Fruit fly (Drosophila melanogaster) whole organism, embryonic: Measurements from ENCODE around the gene CG31639.
A peak's percentile ranks its signal among the peaks of the same experiment; 100 is the strongest.

Experiments used
- Antp ChIP-seq: fragments of 200-800 bp; sonication (Bioruptor generic); optimal IDR thresholded peaks from 3 replicates; lab custom pipeline; 2016; ENCODE audit warnings: missing biosample characterization, missing genetic modification characterization
- Awh ChIP-seq: fragments of 200-800 bp; sonication (Bioruptor generic); IDR thresholded peaks from 2 replicates; pipeline ENCODE4, ENCODE4 v1.3.6; 2022; ENCODE audit warnings: missing biosample characterization, missing genetic modification characterization
- CG11504 ChIP-seq: fragments of 200-800 bp; sonication (Bioruptor generic); optimal IDR thresholded peaks from 3 replicates; lab custom pipeline; 2019; ENCODE audit warnings: missing biosample characterization, mild to moderate bottlenecking, missing genetic modification characterization, moderate library complexity
- CG12769 ChIP-seq: fragments of 200-800 bp; sonication (Bioruptor generic); optimal IDR thresholded peaks from 2 replicates; lab custom pipeline; 2019; ENCODE audit warnings: missing biosample characterization, mild to moderate bottlenecking, missing genetic modification characterization, moderate library complexity
- CG17186 ChIP-seq: fragments of 200-800 bp; sonication (Bioruptor generic); optimal IDR thresholded peaks from 3 replicates; lab custom pipeline; 2017; ENCODE audit warnings: missing biosample characterization, missing genetic modification reagents, missing genetic modification characterization
- CG2678 ChIP-seq: fragments of 200-800 bp; sonication (Bioruptor generic); optimal IDR thresholded peaks from 3 replicates; lab custom pipeline; 2019; ENCODE audit warnings: missing biosample characterization, mild to moderate bottlenecking, missing genetic modification characterization, moderate library complexity
- CG2712 ChIP-seq: fragments of 200-800 bp; optimal IDR thresholded peaks from 3 replicates; lab custom pipeline; 2019; ENCODE audit warnings: missing biosample characterization, mild to moderate bottlenecking, missing genetic modification characterization, moderate library complexity
- CG2875 ChIP-seq: fragments of 200-800 bp; sonication (Bioruptor generic); optimal IDR thresholded peaks from 2 replicates; lab custom pipeline; 2017; ENCODE audit warnings: missing biosample characterization, mild to moderate bottlenecking, missing genetic modification characterization, missing genetic modification reagents
- CG3163 ChIP-seq: fragments of 200-800 bp; sonication (Bioruptor generic); optimal IDR thresholded peaks from 3 replicates; lab custom pipeline; 2016; ENCODE audit warnings: missing biosample characterization, missing genetic modification characterization
- CG4424 ChIP-seq: fragments of 200-800 bp; sonication (Bioruptor generic); optimal IDR thresholded peaks from 3 replicates; lab custom pipeline; 2016; ENCODE audit warnings: missing biosample characterization, missing genetic modification characterization
- CG6813 ChIP-seq: fragments of 200-800 bp; sonication (Bioruptor generic); optimal IDR thresholded peaks from 2 replicates; lab custom pipeline; 2017; ENCODE audit warnings: missing biosample characterization, missing genetic modification characterization, mild to moderate bottlenecking, moderate library complexity, missing genetic modification reagents
- CG7357 ChIP-seq: fragments of 200-800 bp; sonication (Bioruptor generic); IDR thresholded peaks from 3 replicates; pipeline ENCODE4 v1.3.6; 2022; ENCODE audit warnings: missing biosample characterization, missing genetic modification characterization
- CG7839 ChIP-seq: fragments of 200-800 bp; sonication (Bioruptor generic); optimal IDR thresholded peaks from 3 replicates; lab custom pipeline; 2018; ENCODE audit warnings: missing biosample characterization, mild to moderate bottlenecking, missing genetic modification characterization, moderate library complexity
- CG8388 ChIP-seq: fragments of 200-800 bp; sonication (Bioruptor generic); optimal IDR thresholded peaks from 2 replicates; lab custom pipeline; 2019; ENCODE audit warnings: missing biosample characterization, mild to moderate bottlenecking, missing genetic modification characterization, moderate library complexity
- CHES-1-like ChIP-seq: fragments of 200-800 bp; sonication (Bioruptor generic); optimal IDR thresholded peaks from 2 replicates; lab custom pipeline; 2016; ENCODE audit warnings: missing biosample characterization, missing genetic modification characterization
- Dbx ChIP-seq: fragments of 200-800 bp; sonication (Bioruptor generic); IDR thresholded peaks from 3 replicates; pipeline ENCODE4 v1.3.6; 2022; ENCODE audit warnings: missing biosample characterization, missing genetic modification characterization
- Drgx ChIP-seq: fragments of 200-800 bp; sonication (Bioruptor generic); IDR thresholded peaks from 2 replicates; pipeline ENCODE4 v1.3.6; 2022; ENCODE audit warnings: missing biosample characterization, missing genetic modification characterization
- Ets65A ChIP-seq: fragments of 200-800 bp; sonication (Bioruptor generic); peaks from one replicate; lab custom pipeline; 2016; ENCODE audit warnings: missing biosample characterization, missing genetic modification characterization
- H2.0 ChIP-seq: fragments of 200-800 bp; sonication (Bioruptor generic); IDR thresholded peaks from 2 replicates; pipeline ENCODE4 v1.3.6; 2022; ENCODE audit warnings: missing biosample characterization, missing genetic modification characterization
- Hmx ChIP-seq: fragments of 200-800 bp; sonication (Bioruptor generic); optimal IDR thresholded peaks from 2 replicates; lab custom pipeline; 2016; ENCODE audit warnings: missing biosample characterization, missing genetic modification characterization
- Hr78 ChIP-seq, 2 experiments: fragments of 200-800 bp in 1 of 2; fragments of >200 bp in 1 of 2; sonication (Bioruptor generic) in 1 of 2; optimal IDR thresholded peaks; 2 replicates each; lab custom pipeline; 2017 to 2019; ENCODE audit warnings: missing biosample characterization in 2 of 2, missing genetic modification characterization in 2 of 2, mild to moderate bottlenecking in 1 of 2, moderate library complexity in 1 of 2
- Med ChIP-seq: fragments of 200-800 bp; sonication (Bioruptor generic); peaks from one replicate; lab custom pipeline; 2016; ENCODE audit warnings: missing biosample characterization, missing genetic modification characterization, mild to moderate bottlenecking, inconsistent platforms, moderate library complexity
- Rfx ChIP-seq: fragments of 200-800 bp; sonication (Bioruptor generic); IDR thresholded peaks from 2 replicates; pipeline ENCODE4 v1.3.6; 2022; ENCODE audit warnings: missing biosample characterization, missing genetic modification characterization
- Sox102F ChIP-seq: fragments of 200-800 bp; sonication (Bioruptor generic); optimal IDR thresholded peaks from 2 replicates; lab custom pipeline; 2018; ENCODE audit warnings: missing biosample characterization, mild to moderate bottlenecking, missing genetic modification characterization, moderate library complexity
- abd-A ChIP-seq: fragments of 200-800 bp; sonication (Bioruptor generic); optimal IDR thresholded peaks from 3 replicates; lab custom pipeline; 2019; ENCODE audit warnings: missing biosample characterization, mild to moderate bottlenecking, missing genetic modification characterization, moderate library complexity
- bsh ChIP-seq, 2 experiments: fragments of 200-800 bp; sonication (Bioruptor generic); optimal IDR thresholded peaks; 2 replicates each; lab custom pipeline; 2017 to 2018; ENCODE audit warnings: mild to moderate bottlenecking in 2 of 2, missing biosample characterization in 2 of 2, missing genetic modification characterization in 2 of 2, moderate library complexity in 1 of 2
- chn ChIP-seq: fragments of 200-800 bp; sonication (Bioruptor generic); optimal IDR thresholded peaks from 2 replicates; lab custom pipeline; 2016; ENCODE audit warnings: missing biosample characterization, missing genetic modification characterization
- dmrt99B ChIP-seq: fragments of 200-800 bp; sonication (Bioruptor generic); optimal IDR thresholded peaks from 2 replicates; lab custom pipeline; 2018; ENCODE audit warnings: missing biosample characterization, mild to moderate bottlenecking, missing genetic modification characterization, moderate library complexity
- eyg ChIP-seq: fragments of 200-800 bp; sonication (Bioruptor generic); optimal IDR thresholded peaks from 3 replicates; lab custom pipeline; 2016; ENCODE audit warnings: missing biosample characterization, missing genetic modification characterization
- gem ChIP-seq: fragments of 200-800 bp; sonication (Bioruptor generic); optimal IDR thresholded peaks from 2 replicates; lab custom pipeline; 2019; ENCODE audit warnings: missing biosample characterization, mild to moderate bottlenecking, missing genetic modification characterization, moderate library complexity
- grau ChIP-seq: fragments of 200-800 bp; optimal IDR thresholded peaks from 3 replicates; lab custom pipeline; 2019; ENCODE audit warnings: missing biosample characterization, mild to moderate bottlenecking, missing genetic modification characterization, moderate library complexity
- gsb-n ChIP-seq: fragments of 200-800 bp; sonication (Bioruptor generic); optimal IDR thresholded peaks from 3 replicates; lab custom pipeline; 2018; ENCODE audit warnings: missing biosample characterization, mild to moderate bottlenecking, missing genetic modification characterization
- lmd ChIP-seq: fragments of 200-800 bp; sonication (Bioruptor generic); IDR thresholded peaks from 2 replicates; pipeline ENCODE4 v1.3.6; 2022; ENCODE audit warnings: missing biosample characterization, missing genetic modification characterization
- nom ChIP-seq: fragments of 200-800 bp; sonication (Bioruptor generic); optimal IDR thresholded peaks from 2 replicates; lab custom pipeline; 2017; ENCODE audit warnings: missing biosample characterization, missing genetic modification characterization, mild to moderate bottlenecking, moderate library complexity, missing genetic modification reagents
- oc ChIP-seq: fragments of 200-800 bp; sonication (Bioruptor generic); optimal IDR thresholded peaks from 2 replicates; lab custom pipeline; 2018; ENCODE audit warnings: missing biosample characterization, mild to moderate bottlenecking, missing genetic modification characterization, moderate library complexity
- ro ChIP-seq: fragments of 200-800 bp; sonication (Bioruptor generic); IDR thresholded peaks from 2 replicates; pipeline ENCODE4 v1.3.6; 2022; ENCODE audit warnings: missing biosample characterization, missing genetic modification characterization
- row ChIP-seq: fragments of 200-800 bp; sonication (Bioruptor generic); IDR thresholded peaks from 3 replicates; pipeline ENCODE4 v1.3.6; 2022; ENCODE audit warnings: missing biosample characterization, missing genetic modification characterization
- sc ChIP-seq, 3 experiments: fragments of >200 bp in 2 of 3; fragments of 200-800 bp in 1 of 3; sonication (Bioruptor generic) in 1 of 3; optimal IDR thresholded peaks; 2 replicates in 2 of 3; 3 replicates in 1 of 3; lab custom pipeline; 2017; ENCODE audit warnings: mild to moderate bottlenecking in 1 of 3, missing biosample characterization in 1 of 3, missing genetic modification characterization in 1 of 3, missing genetic modification reagents in 1 of 3
- sd ChIP-seq: fragments of 200-800 bp; sonication (Bioruptor generic); optimal IDR thresholded peaks from 3 replicates; lab custom pipeline; 2018; ENCODE audit warnings: missing biosample characterization, mild to moderate bottlenecking, missing genetic modification characterization, moderate library complexity
- sens ChIP-seq: fragments of 200-800 bp; sonication (Bioruptor generic); peaks from one replicate; lab custom pipeline; 2016; ENCODE audit warnings: missing biosample characterization, missing genetic modification characterization
- shn ChIP-seq: fragments of 200-800 bp; sonication (Bioruptor generic); optimal IDR thresholded peaks from 3 replicates; lab custom pipeline; 2016; ENCODE audit warnings: missing biosample characterization, missing genetic modification characterization
- sqz ChIP-seq: fragments of 200-800 bp; sonication (Bioruptor generic); optimal IDR thresholded peaks from 3 replicates; lab custom pipeline; 2018; ENCODE audit warnings: missing biosample characterization, mild to moderate bottlenecking, missing genetic modification characterization
- unpg ChIP-seq: fragments of 200-800 bp; sonication (Bioruptor generic); optimal IDR thresholded peaks from 3 replicates; lab custom pipeline; 2018; ENCODE audit warnings: missing biosample characterization, mild to moderate bottlenecking, missing genetic modification characterization, moderate library complexity
- vvl ChIP-seq: fragments of 200-800 bp; sonication (Bioruptor generic); IDR thresholded peaks from 2 replicates; pipeline ENCODE4 v1.3.6; 2022; ENCODE audit warnings: missing biosample characterization, missing genetic modification characterization
- zen ChIP-seq: fragments of 200-800 bp; sonication (Bioruptor generic); optimal IDR thresholded peaks from 3 replicates; lab custom pipeline; 2018; ENCODE audit warnings: missing biosample characterization, mild to moderate bottlenecking, missing genetic modification characterization, moderate library complexity
- zfh1 ChIP-seq: fragments of 200-800 bp; sonication (Bioruptor generic); IDR thresholded peaks from 3 replicates; pipeline ENCODE4 v1.3.6; 2022; ENCODE audit warnings: missing biosample characterization, missing genetic modification characterization

CG31639 gene

dm6 chr2L:6199544-6199943 is 44.6 kb upstream of the CG31639 start:
- TF ChIP-seq ro (0 out of 2 replicates have a peak, but pooled peaks have one; percentile 13), Rfx (GFP tag; lab: Robert Waterston, UW) (no peak), CG2875 (GFP tag; lab: Kevin White, UChicago) (no peak)

DNA sequence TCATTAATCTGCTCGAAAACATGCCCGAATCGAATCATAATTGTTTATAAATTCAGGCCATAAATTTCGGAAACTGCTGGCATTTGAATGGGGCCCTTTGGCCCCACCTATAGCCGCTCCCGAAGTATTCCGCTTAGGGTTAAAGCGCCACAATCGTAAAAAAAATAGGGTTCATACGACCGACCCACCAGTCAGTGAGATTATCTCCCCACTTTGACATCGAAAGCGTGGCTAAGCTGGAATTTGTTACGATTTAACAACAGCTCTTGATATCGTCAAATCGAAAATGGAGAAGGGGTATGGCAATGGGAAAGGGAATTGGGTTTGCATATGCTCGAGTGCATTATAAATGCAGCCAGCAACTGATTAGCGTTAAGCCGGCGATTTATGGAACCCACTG is 43.9 kb upstream of the CG31639 start:
- TF ChIP-seq gsb-n (tag; lab: Kevin White, UChicago) (peak; percentile 52), Hmx (GFP tag; lab: Kevin White, UChicago) (no peak), CG7357 (GFP tag; lab: Robert Waterston, UW) (no peak), Hr78 (GFP tag; optimal IDR thresholded peaks at IDR 0.05; lab: Kevin White, UChicago) (peak in 1 of 2 experiments; percentile 91), sd (peak; percentile 62), sqz (GFP tag; lab: Kevin White, UChicago) (peak; percentile 30), Awh (0 out of 2 replicates have a peak, but pooled peaks have one; percentile 18), sc (optimal IDR thresholded peaks at IDR 0.05; lab: Kevin White, UChicago) (no peak), sc (GFP tag; optimal IDR thresholded peaks at IDR 0.05; lab: Kevin White, UChicago) (no peak), vvl (GFP tag; lab: Robert Waterston, UW) (peak; percentile 55; the same call in 1 of the 2 replicates), oc (peak; percentile 97), CG3163 (GFP tag; lab: Kevin White, UChicago) (no peak), abd-A (tag; lab: Kevin White, UChicago) (peak; percentile 64), shn (GFP tag; lab: Kevin White, UChicago) (no peak), CG8388 (GFP tag; lab: Kevin White, UChicago) (peak; percentile 46)

- TF ChIP-seq zen (tag; lab: Kevin White, UChicago) (peak; percentile 40), H2.0 (GFP tag; lab: Robert Waterston, UW) (peak; percentile 28; the same call in 1 of the 2 replicates), Dbx (0 out of 3 replicates have a peak, but pooled peaks have one; percentile 13), chn (GFP tag; lab: Kevin White, UChicago) (peak; percentile 12), unpg (GFP tag; lab: Kevin White, UChicago) (peak; percentile 7), eyg (GFP tag; lab: Kevin White, UChicago) (no peak), sqz (GFP tag; lab: Kevin White, UChicago) (no peak), CG11504 (peak; percentile 29), CG8388 (GFP tag; lab: Kevin White, UChicago) (peak; percentile 1), lmd (GFP tag; lab: Robert Waterston, UW) (0 out of 2 replicates have a peak, but pooled peaks have one; percentile 16), gem (tag; lab: Kevin White, UChicago) (peak; percentile 11), CG6813 (GFP tag; lab: Kevin White, UChicago) (peak; percentile 0), CHES-1-like (no peak), Antp (GFP tag; lab: Kevin White, UChicago) (no peak), Ets65A (GFP tag; lab: Kevin White, UChicago) (peak; percentile 73), CG7839 (tag; lab: Kevin White, UChicago) (peak; percentile 17), grau (tag; lab: Kevin White, UChicago) (peak; percentile 7), dmrt99B (peak; percentile 18), zfh1 (GFP tag; lab: Robert Waterston, UW) (0 out of 3 replicates have a peak, but pooled peaks have one; percentile 30), row (GFP tag; lab: Robert Waterston, UW) (peak; percentile 23; the same call in 1 of the 3 replicates), bsh (GFP tag; optimal IDR thresholded peaks at IDR 0.05; lab: Kevin White, UChicago) (peak in 1 of 2 experiments; percentile 80), CG2712 (tag; lab: Kevin White, UChicago) (peak; percentile 8), nom (GFP tag; lab: Kevin White, UChicago) (peak; percentile 43), Med (GFP tag; lab: Kevin White, UChicago) (peak; percentile 82), CG4424 (GFP tag; lab: Kevin White, UChicago) (peak; percentile 11), CG17186 (GFP tag; lab: Kevin White, UChicago) (no peak), CG2678 (tag; lab: Kevin White, UChicago) (peak; percentile 11), abd-A (tag; lab: Kevin White, UChicago) (no peak), CG12769 (tag; lab: Kevin White, UChicago) (no peak), sens (GFP tag; lab: Kevin White, UChicago) (peak; percentile 2), Drgx (GFP tag; lab: Robert Waterston, UW) (peak; percentile 76), Sox102F (GFP tag; lab: Kevin White, UChicago) (peak; percentile 11)
Measured at dm6 chr2L:6197773-6198172, 42.8 kb upstream of the CG31639 start.
